Worm (Caenorhabditis elegans): ENCODE data around the gene nphp-4.

- no peak for TF ChIP-seq mab-5 (tag; optimal IDR thresholded peaks at IDR 0.05)
- no peak for TF ChIP-seq nhr-76 (tag; optimal IDR thresholded peaks at IDR 0.05)
- no peak for TF ChIP-seq unc-120 (tag; optimal IDR thresholded peaks at IDR 0.05; ENCODE audit: poor library complexity, severe bottlenecking)
- no peak for TF ChIP-seq bed-3 (GFP tag; optimal IDR thresholded peaks at IDR 0.05)
- TF ChIP-seq snpc-4 (tag; optimal IDR thresholded peaks at IDR 0.05): no peak
- TF ChIP-seq blmp-1 (tag; optimal IDR thresholded peaks at IDR 0.05): no peak
- no peak for TF ChIP-seq lin-32 (GFP tag; optimal IDR thresholded peaks at IDR 0.05)
- no peak for TF ChIP-seq unc-62 (GFP tag; optimal IDR thresholded peaks at IDR 0.05)
- TF ChIP-seq sem-2 (GFP tag; optimal IDR thresholded peaks at IDR 0.05): no peak
- TF ChIP-seq M03D4.4 (tag; optimal IDR thresholded peaks at IDR 0.05): no peak
Measured at ce11 chrV:11787258-11787657, 56.3 kb downstream of the nphp-4 start, which contains the start of gene F55A11.7.
